Worm (Caenorhabditis elegans): ENCODE measurements around the gene cng-1.

cng-1 gene

DNA sequence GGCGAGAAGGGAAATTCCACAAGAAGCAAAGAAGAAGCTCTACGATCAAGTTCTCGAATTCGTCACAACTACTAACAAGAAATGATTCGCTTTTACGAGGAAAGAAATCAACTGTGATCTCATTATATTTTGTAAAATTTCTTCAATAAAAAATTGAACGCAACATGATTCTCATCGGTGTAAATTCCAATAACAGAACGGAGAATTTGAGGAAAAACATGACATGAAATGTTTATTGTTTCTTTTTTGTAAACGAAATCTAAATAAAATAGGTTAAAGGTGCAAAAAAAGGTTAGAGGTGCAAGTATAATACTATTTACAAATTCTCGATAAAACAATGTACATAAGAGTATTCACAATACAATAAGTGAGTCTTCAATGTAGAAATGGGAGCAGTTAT, 39.8 kb downstream of the cng-1 start:
- no peak for TF ChIP-seq efl-1 (optimal IDR thresholded peaks at IDR 0.05)
- peak in 1 of 2 experiments; percentile 45 for TF ChIP-seq efl-1 (GFP tag; optimal IDR thresholded peaks at IDR 0.05 in 1 of 2)
- no peak for TF ChIP-seq nhr-237 (tag; optimal IDR thresholded peaks at IDR 0.05)

DNA sequence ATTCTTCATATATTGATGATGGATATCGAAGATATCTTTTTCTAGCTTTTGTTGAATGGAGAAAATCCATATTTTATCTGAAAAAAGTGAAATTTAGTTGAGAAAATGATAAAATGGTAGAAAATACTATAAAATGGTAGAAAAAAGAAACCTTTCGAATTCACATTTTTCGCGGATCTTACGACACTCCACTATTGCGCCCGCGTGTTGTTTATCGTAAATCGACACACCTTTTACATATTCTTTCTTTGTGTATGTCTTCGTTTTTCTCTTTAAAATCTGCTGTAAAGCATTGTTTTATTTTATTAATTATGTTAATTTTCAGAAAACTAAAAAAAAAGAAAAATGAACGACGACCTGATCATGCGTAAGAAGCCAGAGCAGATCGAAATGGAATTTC, 40.4 kb downstream of the cng-1 start, which contains the start of the genes cdt-2 and T01C3.2:
TSS of gene cdt-2 (minus strand) at position 284 of the 400 bp plus-strand sequence.
TSS of gene T01C3.2 (plus strand) at position 326 of the 400 bp plus-strand sequence.
- TF ChIP-seq unc-86 (tag; optimal IDR thresholded peaks at IDR 0.05) (peak; percentile 12), egl-13 (tag; optimal IDR thresholded peaks at IDR 0.05) (no peak), ceh-82 (tag; optimal IDR thresholded peaks at IDR 0.05) (peak in 2 of 3 experiments; percentile 29 to 44), mab-9 (GFP tag; IDR thresholded peaks at IDR 0.05) (no peak), ceh-88 (GFP tag; IDR thresholded peaks at IDR 0.05) (no peak), nhr-85 (tag) (peak; percentile 4), rnt-1 (tag; optimal IDR thresholded peaks at IDR 0.05) (peak; percentile 40), tbx-2 (tag; optimal IDR thresholded peaks at IDR 0.05) (peak; percentile 22), jun-1 (tag; optimal IDR thresholded peaks at IDR 0.05) (no peak), efl-3 (GFP tag; optimal IDR thresholded peaks at IDR 0.05) (no peak), efl-1 (optimal IDR thresholded peaks at IDR 0.05) (peak; percentile 26 to 86), efl-1 (GFP tag; optimal IDR thresholded peaks at IDR 0.05 in 1 of 2) (peak; percentile 87 to 98), elt-3 (tag; optimal IDR thresholded peaks at IDR 0.05) (peak in 1 of 6 experiments; percentile 7), mdl-1 (tag; optimal IDR thresholded peaks at IDR 0.05) (no peak), isw-1 (GFP tag; IDR thresholded peaks at IDR 0.05) (no peak; the same call in 1 of the 2 replicates), C34B4.2 (tag; optimal IDR thresholded peaks at IDR 0.05) (no peak), fkh-10 (GFP tag; optimal IDR thresholded peaks at IDR 0.05) (no peak), sup-37 (GFP tag; optimal IDR thresholded peaks at IDR 0.05) (no peak), lin-14 (GFP tag; optimal IDR thresholded peaks at IDR 0.05) (no peak), zag-1 (tag; optimal IDR thresholded peaks at IDR 0.05) (no peak), sptf-1 (tag; optimal IDR thresholded peaks at IDR 0.05) (no peak), hpl-2 (GFP tag; optimal IDR thresholded peaks at IDR 0.05) (no peak), ceh-8 (GFP tag; optimal IDR thresholded peaks at IDR 0.05) (no peak), hlh-4 (tag; optimal IDR thresholded peaks at IDR 0.05) (no peak), elt-2 (tag; optimal IDR thresholded peaks at IDR 0.05) (no peak), nhr-12 (tag; optimal IDR thresholded peaks at IDR 0.05) (no peak), hlh-17 (GFP tag; optimal IDR thresholded peaks at IDR 0.05; ENCODE audit: borderline replicate concordance) (no peak), tlp-1 (tag; optimal IDR thresholded peaks at IDR 0.05) (no peak), dpl-1 (GFP tag; optimal IDR thresholded peaks at IDR 0.05) (peak; percentile 76 to 89 (median 85)), fkh-8 (tag; optimal IDR thresholded peaks at IDR 0.05) (no peak), nhr-84 (tag; optimal IDR thresholded peaks at IDR 0.05) (no peak), C04F5.9 (tag; optimal IDR thresholded peaks at IDR 0.05) (no peak), egl-27 (tag; optimal IDR thresholded peaks at IDR 0.05) (no peak), lir-3 (tag; optimal IDR thresholded peaks at IDR 0.05; ENCODE audit: poor library complexity) (no peak), ets-5 (GFP tag; IDR thresholded peaks at IDR 0.05) (no peak), pag-3 (tag; optimal IDR thresholded peaks at IDR 0.05; ENCODE audit: borderline replicate concordance, insufficient read depth) (no peak), nhr-90 (tag; optimal IDR thresholded peaks at IDR 0.05; ENCODE audit: poor library complexity) (peak; percentile 16), swsn-7 (tag; optimal IDR thresholded peaks at IDR 0.05) (peak; percentile 43), nhr-76 (tag; optimal IDR thresholded peaks at IDR 0.05) (no peak), C16A3.4 (tag; optimal IDR thresholded peaks at IDR 0.05) (peak; percentile 18), F16B12.6 (tag; optimal IDR thresholded peaks at IDR 0.05) (peak; percentile 17), pqm-1 (tag; optimal IDR thresholded peaks at IDR 0.05) (no peak), unc-98 (GFP tag; IDR thresholded peaks at IDR 0.05) (no peak), ztf-11 (tag; optimal IDR thresholded peaks at IDR 0.05) (no peak), dsc-1 (tag; optimal IDR thresholded peaks at IDR 0.05) (peak; percentile 25), xbp-1 (tag; optimal IDR thresholded peaks at IDR 0.05) (peak; percentile 33), mef-2 (tag; optimal IDR thresholded peaks at IDR 0.05) (no peak), ztf-4 (tag; optimal IDR thresholded peaks at IDR 0.05) (no peak), irx-1 (tag; optimal IDR thresholded peaks at IDR 0.05) (no peak), nhr-11 (tag; optimal IDR thresholded peaks at IDR 0.05) (no peak)
